Worm (Caenorhabditis elegans) whole organism, L4 larva: Measurements from ENCODE around the gene sup-35.

Experiments used
- ces-1 ChIP-seq: fragments of 150-350 bp; sonication (generic microtip); optimal IDR thresholded peaks from 4 replicates; lab custom pipeline; 2014; ENCODE audit warnings: missing biosample characterization, missing genetic modification reagents, missing genetic modification characterization
- jun-1 ChIP-seq: fragments of 150-350 bp; optimal IDR thresholded peaks from 2 replicates; lab custom pipeline; 2014; ENCODE audit warnings: missing biosample characterization, missing genetic modification reagents, missing genetic modification characterization
- lin-13 ChIP-seq: fragments of 150-350 bp; optimal IDR thresholded peaks from 2 replicates; lab custom pipeline; 2014; ENCODE audit warnings: missing biosample characterization, missing genetic modification reagents, missing genetic modification characterization
- mxl-2 ChIP-seq: fragments of 200-800 bp; sonication (Bioruptor generic); conservative IDR thresholded peaks from 2 replicates; pipeline ENCODE4 v1.3.6; 2022; ENCODE audit warnings: missing genetic modification reagents, missing genetic modification characterization, missing compliant biosample characterization
- nhr-6 ChIP-seq: fragments of 150-350 bp; optimal IDR thresholded peaks from 2 replicates; lab custom pipeline; 2014; ENCODE audit warnings: missing biosample characterization, missing genetic modification characterization

- no peak for TF ChIP-seq lin-13 (GFP tag; lab: Kevin White, UChicago)
- no peak for TF ChIP-seq mxl-2 (GFP tag; lab: Robert Waterston, UW)
- no peak for TF ChIP-seq jun-1
- TF ChIP-seq ces-1 (GFP tag; lab: Kevin White, UChicago), result no peak
- TF ChIP-seq nhr-6 (tag; lab: Kevin White, UChicago), result no peak
Measured at ce11 chrIII:11082604-11083003, 36.4 kb downstream of the sup-35 start.
